Fruit fly (Drosophila melanogaster) whole organism, embryonic: ENCODE measurements around the gene CG9747.

Source experiments
- Atf-2 ChIP-seq: fragments of 200-800 bp; sonication (Bioruptor generic); optimal IDR thresholded peaks from 2 replicates; lab custom pipeline; 2016; ENCODE audit warnings: missing biosample characterization, missing genetic modification characterization
- CG10209 ChIP-seq: fragments of 200-800 bp; sonication (Bioruptor generic); optimal IDR thresholded peaks from 3 replicates; lab custom pipeline; 2017; ENCODE audit warnings: missing biosample characterization, mild to moderate bottlenecking, missing genetic modification characterization, missing genetic modification reagents
- CG10462 ChIP-seq: fragments of 200-800 bp; sonication (Bioruptor generic); optimal IDR thresholded peaks from 2 replicates; lab custom pipeline; 2016; ENCODE audit warnings: missing biosample characterization, missing genetic modification characterization
- CG11456 ChIP-seq: fragments of 200-800 bp; sonication (Bioruptor generic); IDR thresholded peaks from 3 replicates; pipeline ENCODE4 v1.3.6; 2022; ENCODE audit warnings: missing biosample characterization, missing genetic modification characterization
- CG15073 ChIP-seq: fragments of 200-800 bp; sonication (Bioruptor generic); optimal IDR thresholded peaks from 2 replicates; lab custom pipeline; 2016; ENCODE audit warnings: missing biosample characterization, missing genetic modification characterization
- CG15514 ChIP-seq: fragments of 200-800 bp; sonication (Bioruptor generic); optimal IDR thresholded peaks from 3 replicates; lab custom pipeline; 2017; ENCODE audit warnings: missing biosample characterization, missing genetic modification characterization, mild to moderate bottlenecking, moderate library complexity, missing genetic modification reagents
- CG17568 ChIP-seq: fragments of 200-800 bp; sonication (Bioruptor generic); optimal IDR thresholded peaks from 2 replicates; lab custom pipeline; 2018; ENCODE audit warnings: missing biosample characterization, mild to moderate bottlenecking, missing genetic modification characterization, moderate library complexity
- CG2120 ChIP-seq: fragments of 200-800 bp; sonication (Bioruptor generic); optimal IDR thresholded peaks from 3 replicates; lab custom pipeline; 2016; ENCODE audit warnings: missing biosample characterization, missing genetic modification characterization
- CG32532 ChIP-seq: fragments of 200-800 bp; sonication (Bioruptor generic); IDR thresholded peaks from 2 replicates; pipeline ENCODE4 v1.3.6; 2022; ENCODE audit warnings: missing biosample characterization, missing genetic modification characterization
- CG33557 ChIP-seq: fragments of 200-800 bp; sonication (Bioruptor generic); optimal IDR thresholded peaks from 2 replicates; lab custom pipeline; 2019; ENCODE audit warnings: missing biosample characterization, mild to moderate bottlenecking, missing genetic modification characterization, moderate library complexity
- CG3407 ChIP-seq: fragments of 200-800 bp; sonication (Bioruptor generic); optimal IDR thresholded peaks from 2 replicates; lab custom pipeline; 2018; ENCODE audit warnings: missing biosample characterization, mild to moderate bottlenecking, missing genetic modification characterization
- CG3847 ChIP-seq: fragments of 200-800 bp; sonication (Bioruptor generic); IDR thresholded peaks from 2 replicates; pipeline ENCODE4 v1.3.6; 2022; ENCODE audit warnings: missing biosample characterization, missing genetic modification characterization
- CG4730 ChIP-seq: fragments of 200-800 bp; sonication (Bioruptor generic); IDR thresholded peaks from 2 replicates; pipeline ENCODE4 v1.3.6; 2022; ENCODE audit warnings: missing biosample characterization, missing genetic modification characterization
- CG5245 ChIP-seq: fragments of 200-800 bp; sonication (Bioruptor generic); optimal IDR thresholded peaks from 3 replicates; lab custom pipeline; 2016; ENCODE audit warnings: missing biosample characterization, missing genetic modification characterization
- CG6854 ChIP-seq: fragments of 200-800 bp; sonication (Bioruptor generic); optimal IDR thresholded peaks from 3 replicates; lab custom pipeline; 2017; ENCODE audit warnings: missing biosample characterization, mild to moderate bottlenecking, missing genetic modification characterization
- CG7271 ChIP-seq: fragments of 200-800 bp; sonication (Bioruptor generic); optimal IDR thresholded peaks from 2 replicates; lab custom pipeline; 2018; ENCODE audit warnings: missing biosample characterization, mild to moderate bottlenecking, missing genetic modification characterization, moderate library complexity
- CG8290 ChIP-seq, 3 experiments: fragments of 200-800 bp; sonication (Bioruptor generic); optimal IDR thresholded peaks; 2 replicates each; lab custom pipeline; 2016 to 2019; ENCODE audit warnings: missing biosample characterization in 3 of 3, missing genetic modification characterization in 3 of 3, mild to moderate bottlenecking in 2 of 3, moderate library complexity in 1 of 3
- CG8359 ChIP-seq: fragments of 200-800 bp; sonication (Bioruptor generic); optimal IDR thresholded peaks from 2 replicates; lab custom pipeline; 2017; ENCODE audit warnings: missing biosample characterization, mild to moderate bottlenecking, missing genetic modification characterization, borderline replicate concordance
- CG8388 ChIP-seq: fragments of 200-800 bp; sonication (Bioruptor generic); optimal IDR thresholded peaks from 2 replicates; lab custom pipeline; 2019; ENCODE audit warnings: missing biosample characterization, mild to moderate bottlenecking, missing genetic modification characterization, moderate library complexity
- CG9609 ChIP-seq: fragments of 200-800 bp; sonication (Bioruptor generic); optimal IDR thresholded peaks from 3 replicates; lab custom pipeline; 2016; ENCODE audit warnings: missing biosample characterization, missing genetic modification characterization
- CG9797 ChIP-seq: fragments of 200-800 bp; sonication (Bioruptor generic); optimal IDR thresholded peaks from 3 replicates; lab custom pipeline; 2018; ENCODE audit warnings: missing biosample characterization, mild to moderate bottlenecking, missing genetic modification characterization
- CoRest ChIP-seq: fragments of 200-800 bp; sonication (Bioruptor generic); optimal IDR thresholded peaks from 3 replicates; lab custom pipeline; 2018; ENCODE audit warnings: missing biosample characterization, mild to moderate bottlenecking, missing genetic modification characterization, moderate library complexity
- Ets97D ChIP-seq: fragments of 200-800 bp; sonication (Bioruptor generic); optimal IDR thresholded peaks from 3 replicates; lab custom pipeline; 2016; ENCODE audit warnings: missing biosample characterization, missing genetic modification characterization
- HHEX ChIP-seq: fragments of 200-800 bp; sonication (Bioruptor generic); optimal IDR thresholded peaks from 3 replicates; lab custom pipeline; 2017; ENCODE audit warnings: missing biosample characterization, mild to moderate bottlenecking, missing genetic modification characterization, missing genetic modification reagents
- Hand ChIP-seq: fragments of 200-800 bp; sonication (Bioruptor generic); optimal IDR thresholded peaks from 2 replicates; lab custom pipeline; 2017; ENCODE audit warnings: mild to moderate bottlenecking, missing biosample characterization, missing genetic modification reagents, missing genetic modification characterization
- Hmx ChIP-seq: fragments of 200-800 bp; sonication (Bioruptor generic); optimal IDR thresholded peaks from 2 replicates; lab custom pipeline; 2016; ENCODE audit warnings: missing biosample characterization, missing genetic modification characterization
- Mes4 ChIP-seq: fragments of 200-800 bp; sonication (Bioruptor generic); optimal IDR thresholded peaks from 2 replicates; lab custom pipeline; 2016; ENCODE audit warnings: missing biosample characterization, missing genetic modification characterization
- NC2α ChIP-seq: fragments of 200-800 bp; sonication (Bioruptor generic); optimal IDR thresholded peaks from 2 replicates; lab custom pipeline; 2016; ENCODE audit warnings: missing biosample characterization, missing genetic modification characterization
- Nf-YC ChIP-seq: fragments of 200-800 bp; optimal IDR thresholded peaks from 3 replicates; lab custom pipeline; 2019; ENCODE audit warnings: missing biosample characterization, mild to moderate bottlenecking, missing genetic modification characterization, moderate library complexity
- Optix ChIP-seq: fragments of 200-800 bp; sonication (Bioruptor generic); IDR thresholded peaks from 3 replicates; pipeline ENCODE4 v1.3.6; 2022; ENCODE audit warnings: missing biosample characterization, missing genetic modification characterization
- Poxn ChIP-seq: fragments of 200-800 bp; sonication (Bioruptor generic); IDR thresholded peaks from 2 replicates; pipeline ENCODE4 v1.3.6; 2022; ENCODE audit warnings: missing biosample characterization, missing genetic modification characterization
- Sry-δ ChIP-seq: fragments of 200-800 bp; sonication (Bioruptor generic); optimal IDR thresholded peaks from 2 replicates; lab custom pipeline; 2016; ENCODE audit warnings: missing biosample characterization, missing genetic modification characterization
- Ssrp ChIP-seq: fragments of 200-800 bp; sonication (Bioruptor generic); optimal IDR thresholded peaks from 2 replicates; lab custom pipeline; 2018; ENCODE audit warnings: missing biosample characterization, mild to moderate bottlenecking, missing genetic modification characterization, moderate library complexity
- Stat92E ChIP-seq, 3 experiments: fragments of >200 bp in 2 of 3; fragments of 200-800 bp in 1 of 3; sonication (Bioruptor generic) in 1 of 3; optimal IDR thresholded peaks; 2 replicates each; lab custom pipeline; 2017 to 2019; ENCODE audit warnings: missing biosample characterization in 3 of 3, missing genetic modification characterization in 3 of 3, mild to moderate bottlenecking in 1 of 3, moderate library complexity in 1 of 3
- Trl ChIP-seq, 3 experiments: fragments of >200 bp in 2 of 3; fragments of 200-800 bp in 1 of 3; sonication (Bioruptor generic) in 1 of 3; optimal IDR thresholded peaks; 2 replicates in 1 of 3; 3 replicates in 2 of 3; lab custom pipeline; 2016 to 2017; ENCODE audit warnings: missing biosample characterization in 1 of 3, missing genetic modification characterization in 1 of 3
- dysf ChIP-seq: fragments of 200-800 bp; sonication (Bioruptor generic); IDR thresholded peaks from 3 replicates; pipeline ENCODE4 v1.3.6; 2022; ENCODE audit warnings: missing biosample characterization, missing genetic modification characterization
- exex ChIP-seq: fragments of 200-800 bp; sonication (Bioruptor generic); optimal IDR thresholded peaks from 4 replicates; lab custom pipeline; 2018; ENCODE audit warnings: missing biosample characterization, mild to moderate bottlenecking, missing genetic modification characterization, moderate library complexity
- hb ChIP-seq: fragments of 200-800 bp; sonication (Bioruptor generic); IDR thresholded peaks from 3 replicates; pipeline ENCODE4 v1.3.6; 2022; ENCODE audit warnings: missing biosample characterization, missing genetic modification characterization; ENCODE audit not compliant: partially characterized antibody
- her ChIP-seq: fragments of 200-800 bp; sonication (Bioruptor generic); optimal IDR thresholded peaks from 2 replicates; lab custom pipeline; 2016; ENCODE audit warnings: missing biosample characterization, missing genetic modification characterization
- ind ChIP-seq: fragments of 200-800 bp; sonication (Bioruptor generic); optimal IDR thresholded peaks from 3 replicates; lab custom pipeline; 2016; ENCODE audit warnings: missing biosample characterization, missing genetic modification characterization
- otp ChIP-seq: fragments of 200-800 bp; sonication (Bioruptor generic); IDR thresholded peaks from 3 replicates; pipeline ENCODE4, ENCODE4 v1.3.6; 2022; ENCODE audit warnings: missing biosample characterization, missing genetic modification characterization
- repo ChIP-seq: fragments of 200-800 bp; sonication (Bioruptor generic); optimal IDR thresholded peaks from 2 replicates; lab custom pipeline; 2016; ENCODE audit warnings: missing biosample characterization, missing genetic modification characterization
- schlank ChIP-seq: fragments of 200-800 bp; sonication (Bioruptor generic); optimal IDR thresholded peaks from 2 replicates; lab custom pipeline; 2018; ENCODE audit warnings: missing biosample characterization, mild to moderate bottlenecking, missing genetic modification characterization
- slbo ChIP-seq: fragments of 200-800 bp; sonication (Bioruptor generic); IDR thresholded peaks from 2 replicates; pipeline ENCODE4 v1.3.6; 2022; ENCODE audit warnings: missing biosample characterization, missing genetic modification characterization
- sug ChIP-seq: fragments of 200-800 bp; optimal IDR thresholded peaks from 2 replicates; lab custom pipeline; 2019; ENCODE audit warnings: missing biosample characterization, mild to moderate bottlenecking, missing genetic modification characterization, moderate library complexity
- tin ChIP-seq: fragments of 200-800 bp; sonication (Bioruptor generic); optimal IDR thresholded peaks from 3 replicates; lab custom pipeline; 2016; ENCODE audit warnings: missing biosample characterization, missing genetic modification characterization
- tup ChIP-seq: fragments of 200-800 bp; sonication (Bioruptor generic); optimal IDR thresholded peaks from 2 replicates; lab custom pipeline; 2016; ENCODE audit warnings: missing biosample characterization, mild to moderate bottlenecking, missing genetic modification characterization, moderate library complexity

CG9747 gene

dm6 chr3R:30203104-30203986 is 12.3 kb upstream of the CG9747 start:
- TF ChIP-seq CG8359 (GFP tag; lab: Kevin White, UChicago): peak; percentile 84
- peak; percentile 83 for TF ChIP-seq schlank (tag; lab: Kevin White, UChicago)
- TF ChIP-seq CG15073 (GFP tag; lab: Kevin White, UChicago): peak; percentile 44
- peak; percentile 83 for TF ChIP-seq CG10462 (GFP tag; lab: Kevin White, UChicago)
- peak; percentile 93 for TF ChIP-seq Hmx
- peak; percentile 96 for TF ChIP-seq CG5245 (GFP tag; lab: Kevin White, UChicago)
- peak; percentile 96 for TF ChIP-seq HHEX (GFP tag; lab: Kevin White, UChicago)
- TF ChIP-seq Hand (GFP tag; lab: Kevin White, UChicago): peak; percentile 85
- peak; percentile 91 for TF ChIP-seq CG32532 (GFP tag; lab: Robert Waterston, UW)
- TF ChIP-seq her (GFP tag; lab: Kevin White, UChicago): peak; percentile 96
- TF ChIP-seq Trl (optimal IDR thresholded peaks at IDR 0.05; lab: Kevin White, UChicago): peak; percentile 65 to 83
- TF ChIP-seq Trl (GFP tag; optimal IDR thresholded peaks at IDR 0.05; lab: Kevin White, UChicago): peak; percentile 97
- TF ChIP-seq Optix: peak; percentile 98
- peak; percentile 89 for TF ChIP-seq CG8290 (GFP tag; optimal IDR thresholded peaks at IDR 0.05; lab: Kevin White, UChicago)
- TF ChIP-seq CG8290 (tag; optimal IDR thresholded peaks at IDR 0.05; lab: Kevin White, UChicago): peak; percentile 29 to 94
- TF ChIP-seq CG11456: peak; percentile 91
- TF ChIP-seq Poxn: peak; percentile 74; the same call in 1 of the 2 replicates
- peak; percentile 93 for TF ChIP-seq CG15514 (GFP tag; lab: Kevin White, UChicago)
- TF ChIP-seq CG3847 (GFP tag; lab: Robert Waterston, UW): peak; percentile 81
- TF ChIP-seq tin (GFP tag; lab: Kevin White, UChicago): peak; percentile 97
- peak; percentile 95 for TF ChIP-seq CoRest (tag; lab: Kevin White, UChicago)
- peak; percentile 97 for TF ChIP-seq dysf (GFP tag; lab: Robert Waterston, UW)
- peak; percentile 90 for TF ChIP-seq NC2α (GFP tag; lab: Kevin White, UChicago)
- TF ChIP-seq sug: peak; percentile 90
- peak; percentile 56 for TF ChIP-seq CG7271 (tag; lab: Kevin White, UChicago)
- TF ChIP-seq Ets97D (GFP tag; lab: Kevin White, UChicago): peak; percentile 93
- TF ChIP-seq hb (GFP tag; lab: Robert Waterston, UW): no peak
- peak; percentile 97 for TF ChIP-seq otp (GFP tag; lab: Robert Waterston, UW)
- peak; percentile 88 for TF ChIP-seq CG4730 (GFP tag; lab: Robert Waterston, UW)
- TF ChIP-seq Nf-YC (tag; lab: Kevin White, UChicago): peak; percentile 86
- TF ChIP-seq Stat92E (GFP tag; optimal IDR thresholded peaks at IDR 0.05; lab: Kevin White, UChicago): peak in 1 of 3 experiments; percentile 86
- TF ChIP-seq ind: peak; percentile 99
- TF ChIP-seq slbo (GFP tag; lab: Robert Waterston, UW): peak; percentile 92
- TF ChIP-seq CG17568 (GFP tag; lab: Kevin White, UChicago): peak; percentile 74
- TF ChIP-seq Sry-δ: peak; percentile 77
- peak; percentile 93 for TF ChIP-seq CG6854
- peak; percentile 88 for TF ChIP-seq CG3407 (GFP tag; lab: Kevin White, UChicago)
- peak; percentile 54 for TF ChIP-seq CG9797 (GFP tag; lab: Kevin White, UChicago)
- peak; percentile 68 for TF ChIP-seq CG33557 (GFP tag; lab: Kevin White, UChicago)
- peak; percentile 94 for TF ChIP-seq CG10209 (GFP tag; lab: Kevin White, UChicago)
- peak; percentile 85 for TF ChIP-seq exex (tag; lab: Kevin White, UChicago)
- peak; percentile 95 for TF ChIP-seq CG9609
- TF ChIP-seq CG2120 (GFP tag; lab: Kevin White, UChicago): peak; percentile 97
- TF ChIP-seq Ssrp: peak; percentile 90
- peak; percentile 95 for TF ChIP-seq tup (GFP tag; lab: Kevin White, UChicago)
- TF ChIP-seq repo: peak; percentile 98
- peak; percentile 88 for TF ChIP-seq CG8388 (GFP tag; lab: Kevin White, UChicago)
- peak; percentile 91 for TF ChIP-seq Mes4 (GFP tag; lab: Kevin White, UChicago)
- TF ChIP-seq Atf-2 (GFP tag; lab: Kevin White, UChicago): peak; percentile 94
